Worm (Caenorhabditis elegans) whole organism, L1 larva: ENCODE data around the gene Y56A3A.28.

ENCODE experiments used
- ceh-8 ChIP-seq: fragments of 200-800 bp; sonication (Bioruptor generic); optimal IDR thresholded peaks from 2 replicates; lab custom pipeline; 2018; ENCODE audit warnings: mild to moderate bottlenecking, missing genetic modification characterization, moderate library complexity, missing compliant biosample characterization
- dpl-1 ChIP-seq, 3 experiments: fragments of 150-350 bp in 2 of 3; sonication (generic microtip) in 1 of 3; optimal IDR thresholded peaks; 2 replicates each; lab custom pipeline; 2014 to 2017; ENCODE audit warnings: missing biosample characterization in 3 of 3, missing genetic modification characterization in 3 of 3, missing genetic modification reagents in 3 of 3
- lin-13 ChIP-seq: fragments of 150-350 bp; optimal IDR thresholded peaks from 2 replicates; lab custom pipeline; 2014; ENCODE audit warnings: missing biosample characterization, missing genetic modification reagents, missing genetic modification characterization
- nhr-237 ChIP-seq: fragments of 150-350 bp; optimal IDR thresholded peaks from 2 replicates; lab custom pipeline; 2014; ENCODE audit warnings: missing biosample characterization, missing genetic modification characterization
- nhr-77 ChIP-seq: fragments of 150-350 bp; optimal IDR thresholded peaks from 2 replicates; lab custom pipeline; 2014; ENCODE audit warnings: missing biosample characterization, missing genetic modification characterization
- snpc-4 ChIP-seq: fragments of 150-350 bp; optimal IDR thresholded peaks from 2 replicates; lab custom pipeline; 2014; ENCODE audit warnings: missing biosample characterization, missing genetic modification characterization
- ztf-4 ChIP-seq: fragments of 150-350 bp; optimal IDR thresholded peaks from 2 replicates; lab custom pipeline; 2014; ENCODE audit warnings: missing biosample characterization, missing genetic modification characterization

- TF ChIP-seq nhr-237 (tag; lab: Kevin White, UChicago) (no peak), dpl-1 (GFP tag; optimal IDR thresholded peaks at IDR 0.05; lab: Kevin White, UChicago) (no peak), snpc-4 (no peak), ceh-8 (GFP tag; lab: Kevin White, UChicago) (no peak), lin-13 (GFP tag; lab: Kevin White, UChicago) (no peak), ztf-4 (tag; lab: Kevin White, UChicago) (no peak), nhr-77 (no peak)
Measured at ce11 chrIII:12015183-12015582, 44.0 kb upstream of the Y56A3A.28 start.
